Fruit fly (Drosophila melanogaster) whole organism, embryonic: ENCODE measurements around the gene CG15894.

Experiments used
- BEAF-32 ChIP-seq: fragments of 200-800 bp; sonication (Bioruptor generic); optimal IDR thresholded peaks from 3 replicates; lab custom pipeline; 2017; ENCODE audit warnings: missing biosample characterization, missing genetic modification characterization, mild to moderate bottlenecking, moderate library complexity, missing genetic modification reagents
- CG10366 ChIP-seq: fragments of 200-800 bp; sonication (Bioruptor generic); IDR thresholded peaks from 2 replicates; pipeline ENCODE4 v1.3.6; 2022; ENCODE audit warnings: missing biosample characterization, missing genetic modification characterization
- CG11695 ChIP-seq: fragments of 200-800 bp; sonication (Bioruptor generic); IDR thresholded peaks from 3 replicates; pipeline ENCODE4 v1.3.6; 2022; ENCODE audit warnings: missing biosample characterization, missing genetic modification characterization
- CG12155 ChIP-seq: fragments of 200-800 bp; sonication (Bioruptor generic); optimal IDR thresholded peaks from 3 replicates; lab custom pipeline; 2016; ENCODE audit warnings: missing biosample characterization, missing genetic modification characterization
- CG1233 ChIP-seq: fragments of 200-800 bp; sonication (Bioruptor generic); optimal IDR thresholded peaks from 4 replicates; lab custom pipeline; 2018; ENCODE audit warnings: missing biosample characterization, mild to moderate bottlenecking, missing genetic modification characterization
- CG15514 ChIP-seq: fragments of 200-800 bp; sonication (Bioruptor generic); optimal IDR thresholded peaks from 3 replicates; lab custom pipeline; 2017; ENCODE audit warnings: missing biosample characterization, missing genetic modification characterization, mild to moderate bottlenecking, moderate library complexity, missing genetic modification reagents
- CG2129 ChIP-seq: fragments of 200-800 bp; sonication (Bioruptor generic); IDR thresholded peaks from 2 replicates; pipeline ENCODE4 v1.3.6; 2022; ENCODE audit warnings: missing biosample characterization, missing genetic modification characterization; ENCODE audit not compliant: partially characterized antibody
- CG31441 ChIP-seq: fragments of 200-800 bp; sonication (Bioruptor generic); IDR thresholded peaks from 2 replicates; pipeline ENCODE4 v1.3.6; 2022; ENCODE audit warnings: missing biosample characterization, missing genetic modification characterization
- CG34422 ChIP-seq: fragments of 200-800 bp; sonication (Bioruptor generic); IDR thresholded peaks from 3 replicates; pipeline ENCODE4 v1.3.6; 2022; ENCODE audit warnings: missing biosample characterization, missing genetic modification characterization
- CG4404 ChIP-seq: fragments of 200-800 bp; sonication (Bioruptor generic); IDR thresholded peaks from 2 replicates; pipeline ENCODE4 v1.3.6; 2022; ENCODE audit warnings: missing biosample characterization, missing genetic modification characterization
- CG4730 ChIP-seq: fragments of 200-800 bp; sonication (Bioruptor generic); IDR thresholded peaks from 2 replicates; pipeline ENCODE4 v1.3.6; 2022; ENCODE audit warnings: missing biosample characterization, missing genetic modification characterization
- CG4854 ChIP-seq: fragments of 200-800 bp; sonication (Bioruptor generic); optimal IDR thresholded peaks from 2 replicates; lab custom pipeline; 2016; ENCODE audit warnings: missing biosample characterization, missing genetic modification characterization, inconsistent platforms
- CG6254 ChIP-seq: fragments of 200-800 bp; sonication (Bioruptor generic); optimal IDR thresholded peaks from 3 replicates; lab custom pipeline; 2017; ENCODE audit warnings: mild to moderate bottlenecking, missing biosample characterization, missing genetic modification reagents, missing genetic modification characterization
- CG6654 ChIP-seq: fragments of 200-800 bp; sonication (Bioruptor generic); optimal IDR thresholded peaks from 2 replicates; lab custom pipeline; 2017; ENCODE audit warnings: missing biosample characterization, mild to moderate bottlenecking, missing genetic modification characterization
- CG6791 ChIP-seq: fragments of 200-800 bp; sonication (Bioruptor generic); IDR thresholded peaks from 3 replicates; pipeline ENCODE4 v1.3.6; 2022; ENCODE audit warnings: missing biosample characterization, missing genetic modification characterization; ENCODE audit not compliant: partially characterized antibody
- CG8478 ChIP-seq: fragments of >200 bp; optimal IDR thresholded peaks from 2 replicates; lab custom pipeline; 2018
- CG9609 ChIP-seq: fragments of 200-800 bp; sonication (Bioruptor generic); optimal IDR thresholded peaks from 3 replicates; lab custom pipeline; 2016; ENCODE audit warnings: missing biosample characterization, missing genetic modification characterization
- Ets65A ChIP-seq: fragments of 200-800 bp; sonication (Bioruptor generic); peaks from one replicate; lab custom pipeline; 2016; ENCODE audit warnings: missing biosample characterization, missing genetic modification characterization
- Gug ChIP-seq: fragments of 200-800 bp; sonication (Bioruptor generic); IDR thresholded peaks from 4 replicates; pipeline ENCODE4 v1.3.6; 2022; ENCODE audit warnings: missing biosample characterization, missing genetic modification characterization
- HLH4C ChIP-seq: fragments of 200-800 bp; sonication (Bioruptor generic); IDR thresholded peaks from 3 replicates; pipeline ENCODE4 v1.3.6; 2022; ENCODE audit warnings: missing biosample characterization, missing genetic modification characterization; ENCODE audit not compliant: partially characterized antibody
- Hmx ChIP-seq: fragments of 200-800 bp; sonication (Bioruptor generic); optimal IDR thresholded peaks from 2 replicates; lab custom pipeline; 2016; ENCODE audit warnings: missing biosample characterization, missing genetic modification characterization
- Hr3 ChIP-seq: fragments of 200-800 bp; sonication (Bioruptor generic); optimal IDR thresholded peaks from 3 replicates; lab custom pipeline; 2016; ENCODE audit warnings: missing biosample characterization, missing genetic modification characterization
- MBD-R2 ChIP-seq: fragments of 200-800 bp; sonication (Bioruptor generic); IDR thresholded peaks from 2 replicates; pipeline ENCODE4 v1.3.6; 2022; ENCODE audit warnings: missing biosample characterization, missing genetic modification characterization
- Mad ChIP-seq: fragments of 200-800 bp; sonication (Bioruptor generic); optimal IDR thresholded peaks from 2 replicates; lab custom pipeline; 2016; ENCODE audit warnings: missing biosample characterization, missing genetic modification characterization
- Max ChIP-seq: fragments of 200-800 bp; sonication (Bioruptor generic); optimal IDR thresholded peaks from 2 replicates; lab custom pipeline; 2016; ENCODE audit warnings: missing biosample characterization, mild to moderate bottlenecking, missing genetic modification characterization
- Vsx1 ChIP-seq: fragments of 200-800 bp; sonication (Bioruptor generic); optimal IDR thresholded peaks from 2 replicates; lab custom pipeline; 2017; ENCODE audit warnings: missing biosample characterization, mild to moderate bottlenecking, missing genetic modification characterization, missing genetic modification reagents
- al ChIP-seq: fragments of 200-800 bp; sonication (Bioruptor generic); IDR thresholded peaks from 2 replicates; pipeline ENCODE4 v1.3.6; 2022; ENCODE audit warnings: missing biosample characterization, missing genetic modification characterization
- aop ChIP-seq: fragments of 200-800 bp; sonication (Bioruptor generic); IDR thresholded peaks from 2 replicates; pipeline ENCODE4 v1.3.6; 2022; ENCODE audit warnings: missing biosample characterization, missing genetic modification characterization
- bab2 ChIP-seq: fragments of 200-800 bp; sonication (Bioruptor generic); optimal IDR thresholded peaks from 2 replicates; lab custom pipeline; 2016; ENCODE audit warnings: missing biosample characterization, missing genetic modification characterization
- bsh ChIP-seq, 2 experiments: fragments of 200-800 bp; sonication (Bioruptor generic); optimal IDR thresholded peaks; 2 replicates each; lab custom pipeline; 2017 to 2018; ENCODE audit warnings: mild to moderate bottlenecking in 2 of 2, missing biosample characterization in 2 of 2, missing genetic modification characterization in 2 of 2, moderate library complexity in 1 of 2
- crp ChIP-seq, 2 experiments: fragments of 200-800 bp; sonication (Bioruptor generic); optimal IDR thresholded peaks; 2 replicates in 1 of 2; 3 replicates in 1 of 2; lab custom pipeline; 2017; ENCODE audit warnings: missing biosample characterization in 2 of 2, missing genetic modification characterization in 2 of 2, mild to moderate bottlenecking in 1 of 2, moderate library complexity in 1 of 2
- dmrt11E ChIP-seq: fragments of 200-800 bp; sonication (Bioruptor generic); optimal IDR thresholded peaks from 3 replicates; lab custom pipeline; 2018; ENCODE audit warnings: missing biosample characterization, mild to moderate bottlenecking, missing genetic modification characterization, moderate library complexity
- dpn ChIP-seq, 2 experiments: fragments of 200-800 bp; sonication (Bioruptor generic); optimal IDR thresholded peaks; 3 replicates each; lab custom pipeline; 2016; ENCODE audit warnings: missing biosample characterization in 2 of 2, missing genetic modification characterization in 2 of 2
- dysf ChIP-seq: fragments of 200-800 bp; sonication (Bioruptor generic); IDR thresholded peaks from 3 replicates; pipeline ENCODE4 v1.3.6; 2022; ENCODE audit warnings: missing biosample characterization, missing genetic modification characterization
- ems ChIP-seq: fragments of 200-800 bp; sonication (Bioruptor generic); optimal IDR thresholded peaks from 3 replicates; lab custom pipeline; 2016; ENCODE audit warnings: missing biosample characterization, missing genetic modification characterization
- eyg ChIP-seq: fragments of 200-800 bp; sonication (Bioruptor generic); optimal IDR thresholded peaks from 3 replicates; lab custom pipeline; 2016; ENCODE audit warnings: missing biosample characterization, missing genetic modification characterization
- grau ChIP-seq: fragments of 200-800 bp; optimal IDR thresholded peaks from 3 replicates; lab custom pipeline; 2019; ENCODE audit warnings: missing biosample characterization, mild to moderate bottlenecking, missing genetic modification characterization, moderate library complexity
- hth ChIP-seq: fragments of >200 bp; optimal IDR thresholded peaks from 2 replicates; lab custom pipeline; 2017; ENCODE audit warnings: inconsistent platforms
- jumu ChIP-seq: fragments of 200-800 bp; sonication (Bioruptor generic); optimal IDR thresholded peaks from 3 replicates; lab custom pipeline; 2016; ENCODE audit warnings: missing biosample characterization, missing genetic modification characterization
- kah ChIP-seq: fragments of 200-800 bp; sonication (Bioruptor generic); optimal IDR thresholded peaks from 2 replicates; lab custom pipeline; 2018; ENCODE audit warnings: missing biosample characterization, mild to moderate bottlenecking, missing genetic modification characterization
- klu ChIP-seq: fragments of 200-800 bp; sonication (Bioruptor generic); IDR thresholded peaks from 2 replicates; pipeline ENCODE4 v1.3.6; 2022; ENCODE audit warnings: missing biosample characterization, missing genetic modification characterization
- knrl ChIP-seq: fragments of 200-800 bp; sonication (Bioruptor generic); IDR thresholded peaks from 3 replicates; pipeline ENCODE4 v1.3.6; 2022; ENCODE audit warnings: missing biosample characterization, missing genetic modification characterization; ENCODE audit not compliant: partially characterized antibody
- lov ChIP-seq, 2 experiments: fragments of 200-800 bp in 1 of 2; fragments of >200 bp in 1 of 2; sonication (Bioruptor generic) in 1 of 2; IDR thresholded peaks in 1 of 2; optimal IDR thresholded peaks in 1 of 2; 2 replicates in 1 of 2; 3 replicates in 1 of 2; pipeline versions ENCODE4 v1.3.6 to Lab custom; 2017 to 2022; ENCODE audit warnings: missing biosample characterization in 1 of 2, missing genetic modification characterization in 1 of 2
- mam ChIP-seq: fragments of 200-800 bp; sonication (Bioruptor generic); optimal IDR thresholded peaks from 3 replicates; lab custom pipeline; 2016; ENCODE audit warnings: missing biosample characterization, missing genetic modification characterization
- otp ChIP-seq: fragments of 200-800 bp; sonication (Bioruptor generic); IDR thresholded peaks from 3 replicates; pipeline ENCODE4, ENCODE4 v1.3.6; 2022; ENCODE audit warnings: missing biosample characterization, missing genetic modification characterization
- sens ChIP-seq: fragments of 200-800 bp; sonication (Bioruptor generic); peaks from one replicate; lab custom pipeline; 2016; ENCODE audit warnings: missing biosample characterization, missing genetic modification characterization
- shn ChIP-seq: fragments of 200-800 bp; sonication (Bioruptor generic); optimal IDR thresholded peaks from 3 replicates; lab custom pipeline; 2016; ENCODE audit warnings: missing biosample characterization, missing genetic modification characterization
- sisA ChIP-seq: fragments of 200-800 bp; sonication (Bioruptor generic); IDR thresholded peaks from 2 replicates; pipeline ENCODE4 v1.3.6; 2022; ENCODE audit warnings: missing biosample characterization, missing genetic modification characterization
- zfh1 ChIP-seq: fragments of 200-800 bp; sonication (Bioruptor generic); IDR thresholded peaks from 3 replicates; pipeline ENCODE4 v1.3.6; 2022; ENCODE audit warnings: missing biosample characterization, missing genetic modification characterization
- zfh2 ChIP-seq: fragments of 200-800 bp; sonication (Bioruptor generic); optimal IDR thresholded peaks from 2 replicates; lab custom pipeline; 2016; ENCODE audit warnings: missing biosample characterization, missing genetic modification characterization

Gene CG15894

DNA sequence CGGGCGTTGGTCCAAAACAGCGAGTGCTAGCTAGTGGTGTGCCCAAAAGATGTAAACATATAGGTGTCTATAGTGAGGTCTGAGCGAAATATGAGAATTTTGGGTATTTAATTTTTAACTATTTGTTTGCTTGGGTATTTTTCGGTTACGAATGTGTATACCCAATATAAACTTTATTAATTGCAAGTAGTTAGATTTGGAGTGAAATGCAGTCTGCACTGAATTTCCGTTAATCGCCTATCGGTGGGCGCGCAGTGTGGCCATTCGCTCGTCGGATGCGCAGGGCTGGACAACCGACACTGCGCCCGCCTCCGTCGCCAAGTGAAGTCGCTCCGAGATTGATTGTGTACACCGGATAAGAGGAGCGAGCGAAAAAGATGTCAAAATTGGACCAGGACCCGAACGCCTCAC is 13.9 kb upstream of the CG15894 start, which contains the start of the genes CG15891 and CG3815 (continued):
- TF ChIP-seq lov (optimal IDR thresholded peaks at IDR 0.05; lab: Kevin White, UChicago) (no peak), lov (GFP tag; IDR thresholded peaks at IDR 0.05; lab: Robert Waterston, UW) (no peak), bab2 (GFP tag; lab: Kevin White, UChicago) (peak; percentile 55), CG4404 (GFP tag; lab: Robert Waterston, UW) (peak; percentile 54; the same call in 1 of the 2 replicates), Hr3 (GFP tag; lab: Kevin White, UChicago) (peak; percentile 51), CG6654 (GFP tag; lab: Kevin White, UChicago) (no peak), Vsx1 (no peak), sisA (GFP tag; lab: Robert Waterston, UW) (peak; percentile 51), CG11695 (GFP tag; lab: Robert Waterston, UW) (no peak), Max (GFP tag; lab: Kevin White, UChicago) (peak; percentile 2), zfh2 (GFP tag; lab: Kevin White, UChicago) (peak; percentile 72), knrl (GFP tag; lab: Robert Waterston, UW) (peak; percentile 59; the same call in 2 of the 3 replicates), CG4854 (no peak), CG2129 (GFP tag; lab: Robert Waterston, UW) (no peak), CG6791 (GFP tag; lab: Robert Waterston, UW) (0 out of 3 replicates have a peak, but pooled peaks have one; percentile 39), sens (GFP tag; lab: Kevin White, UChicago) (peak; percentile 81), CG34422 (GFP tag; lab: Robert Waterston, UW) (peak; percentile 61; the same call in 2 of the 3 replicates), CG10366 (GFP tag; lab: Robert Waterston, UW) (peak; percentile 43; the same call in 1 of the 2 replicates), aop (GFP tag; lab: Robert Waterston, UW) (no peak), CG1233 (GFP tag; lab: Kevin White, UChicago) (no peak), al (GFP tag; lab: Robert Waterston, UW) (peak; percentile 50; the same call in 1 of the 2 replicates), crp (GFP tag; optimal IDR thresholded peaks at IDR 0.05; lab: Kevin White, UChicago) (peak in 1 of 2 experiments; percentile 36), CG9609 (GFP tag; lab: Kevin White, UChicago) (peak; percentile 67), CG12155 (GFP tag; lab: Kevin White, UChicago) (peak; percentile 81), Hmx (GFP tag; lab: Kevin White, UChicago) (no peak), CG31441 (GFP tag; lab: Robert Waterston, UW) (no peak; the same call in 1 of the 2 replicates), bsh (GFP tag; optimal IDR thresholded peaks at IDR 0.05; lab: Kevin White, UChicago) (peak in 1 of 2 experiments; percentile 41), CG6254 (GFP tag; lab: Kevin White, UChicago) (no peak), shn (GFP tag; lab: Kevin White, UChicago) (peak; percentile 53), BEAF-32 (peak; percentile 70), hth (lab: Kevin White, UChicago) (no peak), dpn (GFP tag; optimal IDR thresholded peaks at IDR 0.05; lab: Kevin White, UChicago) (peak; percentile 48 to 53), grau (peak; percentile 70), HLH4C (GFP tag; lab: Robert Waterston, UW) (0 out of 3 replicates have a peak, but pooled peaks have one; percentile 35), mam (GFP tag; lab: Kevin White, UChicago) (peak; percentile 60), eyg (GFP tag; lab: Kevin White, UChicago) (peak; percentile 13), zfh1 (peak; percentile 32; the same call in 1 of the 3 replicates), dysf (GFP tag; lab: Robert Waterston, UW) (peak; percentile 61; the same call in 2 of the 3 replicates), otp (no peak), Ets65A (GFP tag; lab: Kevin White, UChicago) (peak; percentile 94), klu (0 out of 2 replicates have a peak, but pooled peaks have one; percentile 40), ems (no peak), CG15514 (GFP tag; lab: Kevin White, UChicago) (peak; percentile 82), dmrt11E (tag; lab: Kevin White, UChicago) (peak; percentile 34), CG4730 (GFP tag; lab: Robert Waterston, UW) (peak; percentile 31; the same call in 1 of the 2 replicates), jumu (peak; percentile 40), MBD-R2 (peak; percentile 93), Mad (peak; percentile 12), kah (GFP tag; lab: Kevin White, UChicago) (peak; percentile 40), CG8478 (no peak), Gug (GFP tag; lab: Robert Waterston, UW) (peak; percentile 35; the same call in 2 of the 4 replicates)
